Fruit fly (Drosophila melanogaster) whole organism, prepupa: ENCODE data around the gene CG4789.

Experiments used
- Blimp-1 ChIP-seq: fragments of 200-800 bp; sonication (Bioruptor generic); optimal IDR thresholded peaks from 3 replicates; lab custom pipeline; 2017; ENCODE audit warnings: missing biosample characterization, missing genetic modification characterization, mild to moderate bottlenecking, moderate library complexity, missing genetic modification reagents
- CG15336 ChIP-seq: fragments of 200-800 bp; sonication (Bioruptor generic); IDR thresholded peaks from 2 replicates; pipeline ENCODE4 v1.3.6; 2022; ENCODE audit warnings: missing biosample characterization, missing genetic modification characterization
- CG3032 ChIP-seq: fragments of 200-800 bp; optimal IDR thresholded peaks from 2 replicates; lab custom pipeline; 2019; ENCODE audit warnings: missing biosample characterization, mild to moderate bottlenecking, missing genetic modification characterization, moderate library complexity
- CG31627 ChIP-seq: fragments of 200-800 bp; sonication (Bioruptor generic); optimal IDR thresholded peaks from 3 replicates; lab custom pipeline; 2016; ENCODE audit warnings: missing biosample characterization, missing genetic modification characterization
- CG3919 ChIP-seq: fragments of 200-800 bp; sonication (Bioruptor generic); optimal IDR thresholded peaks from 3 replicates; lab custom pipeline; 2016; ENCODE audit warnings: missing biosample characterization, missing genetic modification characterization
- CG6163 ChIP-seq: fragments of 200-800 bp; sonication (Bioruptor generic); IDR thresholded peaks from 3 replicates; pipeline ENCODE4 v1.3.6; 2022; ENCODE audit warnings: missing biosample characterization, missing genetic modification characterization
- CG6854 ChIP-seq: fragments of 200-800 bp; sonication (Bioruptor generic); optimal IDR thresholded peaks from 2 replicates; lab custom pipeline; 2017; ENCODE audit warnings: missing biosample characterization, mild to moderate bottlenecking, missing genetic modification characterization
- CG8632 ChIP-seq: fragments of 200-800 bp; sonication (Bioruptor generic); optimal IDR thresholded peaks from 3 replicates; lab custom pipeline; 2016; ENCODE audit warnings: missing biosample characterization, missing genetic modification characterization
- Hr39 ChIP-seq: fragments of 200-800 bp; sonication (Bioruptor generic); optimal IDR thresholded peaks from 2 replicates; lab custom pipeline; 2016; ENCODE audit warnings: missing biosample characterization, missing genetic modification characterization
- Sox102F ChIP-seq: fragments of 200-800 bp; sonication (Bioruptor generic); optimal IDR thresholded peaks from 2 replicates; lab custom pipeline; 2016; ENCODE audit warnings: missing biosample characterization, mild to moderate bottlenecking, missing genetic modification characterization
- dsx ChIP-seq: fragments of 200-800 bp; optimal IDR thresholded peaks from 3 replicates; lab custom pipeline; 2019; ENCODE audit warnings: missing biosample characterization, mild to moderate bottlenecking, missing genetic modification characterization, moderate library complexity; ENCODE audit not compliant: poor library complexity, severe bottlenecking

- TF ChIP-seq CG31627 (GFP tag; lab: Kevin White, UChicago) (no peak), Sox102F (GFP tag; lab: Kevin White, UChicago) (no peak), CG6854 (GFP tag; lab: Kevin White, UChicago) (no peak), dsx (GFP tag; lab: Kevin White, UChicago) (no peak), CG15336 (GFP tag; lab: Robert Waterston, UW) (0 out of 2 replicates have a peak, but pooled peaks have one; percentile 22), CG3032 (tag; lab: Kevin White, UChicago) (peak; percentile 36), CG8632 (GFP tag; lab: Kevin White, UChicago) (no peak), Hr39 (GFP tag; lab: Kevin White, UChicago) (peak; percentile 5), CG6163 (GFP tag; lab: Robert Waterston, UW) (no peak), CG3919 (no peak), Blimp-1 (GFP tag; lab: Kevin White, UChicago) (no peak)
Measured at dm6 chrX:16829439-16830028, 28.8 kb downstream of the CG4789 start.
